Fruit fly (Drosophila melanogaster) whole organism, embryonic: ENCODE results near the gene grim.

Experiments used
- Antp ChIP-seq: fragments of 200-800 bp; sonication (Bioruptor generic); optimal IDR thresholded peaks from 3 replicates; lab custom pipeline; 2016; ENCODE audit warnings: missing biosample characterization, missing genetic modification characterization
- BEAF-32 ChIP-seq: fragments of 200-800 bp; sonication (Bioruptor generic); optimal IDR thresholded peaks from 3 replicates; lab custom pipeline; 2017; ENCODE audit warnings: missing biosample characterization, missing genetic modification characterization, mild to moderate bottlenecking, moderate library complexity, missing genetic modification reagents
- CG10462 ChIP-seq: fragments of 200-800 bp; sonication (Bioruptor generic); optimal IDR thresholded peaks from 2 replicates; lab custom pipeline; 2016; ENCODE audit warnings: missing biosample characterization, missing genetic modification characterization
- CG11695 ChIP-seq: fragments of 200-800 bp; sonication (Bioruptor generic); IDR thresholded peaks from 3 replicates; pipeline ENCODE4 v1.3.6; 2022; ENCODE audit warnings: missing biosample characterization, missing genetic modification characterization
- CG11696 ChIP-seq: fragments of 200-800 bp; sonication (Bioruptor generic); IDR thresholded peaks from 2 replicates; pipeline ENCODE4 v1.3.6; 2022; ENCODE audit warnings: missing biosample characterization, missing genetic modification characterization
- CG14667 ChIP-seq: fragments of 200-800 bp; sonication (Bioruptor generic); IDR thresholded peaks from 2 replicates; pipeline ENCODE4 v1.3.6; 2022; ENCODE audit warnings: missing biosample characterization, missing genetic modification characterization
- CG15011 ChIP-seq: fragments of 200-800 bp; sonication (Bioruptor generic); optimal IDR thresholded peaks from 3 replicates; lab custom pipeline; 2018; ENCODE audit warnings: missing biosample characterization, mild to moderate bottlenecking, missing genetic modification characterization
- CG1647 ChIP-seq: fragments of 200-800 bp; sonication (Bioruptor generic); optimal IDR thresholded peaks from 3 replicates; lab custom pipeline; 2016; ENCODE audit warnings: missing biosample characterization, missing genetic modification characterization
- CG16779 ChIP-seq: fragments of 200-800 bp; sonication (Bioruptor generic); IDR thresholded peaks from 2 replicates; pipeline ENCODE4 v1.3.6; 2022; ENCODE audit warnings: missing biosample characterization, missing genetic modification characterization
- CG16815 ChIP-seq: fragments of 200-800 bp; sonication (Bioruptor generic); optimal IDR thresholded peaks from 3 replicates; lab custom pipeline; 2017; ENCODE audit warnings: missing biosample characterization, mild to moderate bottlenecking, missing genetic modification characterization
- CG17802 ChIP-seq: fragments of 200-800 bp; sonication (Bioruptor generic); optimal IDR thresholded peaks from 2 replicates; lab custom pipeline; 2018; ENCODE audit warnings: missing biosample characterization, mild to moderate bottlenecking, missing genetic modification characterization, moderate library complexity
- CG2116 ChIP-seq: fragments of 200-800 bp; sonication (Bioruptor generic); optimal IDR thresholded peaks from 3 replicates; lab custom pipeline; 2018; ENCODE audit warnings: missing biosample characterization, mild to moderate bottlenecking, missing genetic modification characterization
- CG2120 ChIP-seq: fragments of 200-800 bp; sonication (Bioruptor generic); optimal IDR thresholded peaks from 3 replicates; lab custom pipeline; 2016; ENCODE audit warnings: missing biosample characterization, missing genetic modification characterization
- CG3407 ChIP-seq: fragments of 200-800 bp; sonication (Bioruptor generic); optimal IDR thresholded peaks from 2 replicates; lab custom pipeline; 2018; ENCODE audit warnings: missing biosample characterization, mild to moderate bottlenecking, missing genetic modification characterization
- CG42726 ChIP-seq: fragments of 200-800 bp; sonication (Bioruptor generic); IDR thresholded peaks from 2 replicates; pipeline ENCODE4 v1.3.6; 2022; ENCODE audit warnings: missing biosample characterization, missing genetic modification characterization; ENCODE audit not compliant: partially characterized antibody
- CG6272 ChIP-seq: fragments of 200-800 bp; sonication (Bioruptor generic); IDR thresholded peaks from 2 replicates; pipeline ENCODE4 v1.3.6; 2022; ENCODE audit warnings: missing biosample characterization, missing genetic modification characterization
- CG7987 ChIP-seq: fragments of 200-800 bp; sonication (Bioruptor generic); optimal IDR thresholded peaks from 2 replicates; lab custom pipeline; 2018; ENCODE audit warnings: missing biosample characterization, mild to moderate bottlenecking, missing genetic modification characterization, moderate library complexity
- CG8089 ChIP-seq: fragments of 200-800 bp; sonication (Bioruptor generic); optimal IDR thresholded peaks from 3 replicates; lab custom pipeline; 2016; ENCODE audit warnings: missing biosample characterization, missing genetic modification characterization
- CG8924 ChIP-seq: fragments of 200-800 bp; optimal IDR thresholded peaks from 3 replicates; lab custom pipeline; 2019; ENCODE audit warnings: missing biosample characterization, mild to moderate bottlenecking, missing genetic modification characterization, moderate library complexity
- D ChIP-seq, 2 experiments: fragments of 200-800 bp in 1 of 2; fragments of >200 bp in 1 of 2; sonication (Bioruptor generic) in 1 of 2; optimal IDR thresholded peaks; 2 replicates in 1 of 2; 3 replicates in 1 of 2; lab custom pipeline; 2017; ENCODE audit warnings: mild to moderate bottlenecking in 1 of 2, missing biosample characterization in 1 of 2, missing genetic modification characterization in 1 of 2, missing genetic modification reagents in 1 of 2
- Dfd ChIP-seq, 2 experiments: fragments of >200 bp; optimal IDR thresholded peaks; 2 replicates each; lab custom pipeline; 2017; ENCODE audit warnings: missing biosample characterization in 2 of 2, missing genetic modification characterization in 2 of 2
- Dip2 ChIP-seq: fragments of 200-800 bp; sonication (Bioruptor generic); IDR thresholded peaks from 2 replicates; pipeline ENCODE4 v1.3.6; 2022; ENCODE audit warnings: missing biosample characterization, missing genetic modification characterization
- Doc3 ChIP-seq: fragments of 200-800 bp; sonication (Bioruptor generic); IDR thresholded peaks from 3 replicates; pipeline ENCODE4 v1.3.6; 2022; ENCODE audit warnings: missing biosample characterization, missing genetic modification characterization; ENCODE audit not compliant: partially characterized antibody
- Dp ChIP-seq: fragments of 200-800 bp; sonication (Bioruptor generic); optimal IDR thresholded peaks from 2 replicates; lab custom pipeline; 2018; ENCODE audit warnings: missing biosample characterization, mild to moderate bottlenecking, missing genetic modification characterization, moderate library complexity
- Dref ChIP-seq: fragments of 200-800 bp; sonication (Bioruptor generic); IDR thresholded peaks from 2 replicates; pipeline ENCODE4 v1.3.6; 2022; ENCODE audit warnings: missing biosample characterization, missing genetic modification characterization
- E2f1 ChIP-seq: fragments of 200-800 bp; sonication (Bioruptor generic); IDR thresholded peaks from 2 replicates; pipeline ENCODE4 v1.3.6; 2022; ENCODE audit warnings: missing biosample characterization, missing genetic modification characterization
- Fer3 ChIP-seq: fragments of 200-800 bp; sonication (Bioruptor generic); optimal IDR thresholded peaks from 2 replicates; lab custom pipeline; 2018; ENCODE audit warnings: missing biosample characterization, mild to moderate bottlenecking, missing genetic modification characterization, moderate library complexity
- H2.0 ChIP-seq: fragments of 200-800 bp; sonication (Bioruptor generic); IDR thresholded peaks from 2 replicates; pipeline ENCODE4 v1.3.6; 2022; ENCODE audit warnings: missing biosample characterization, missing genetic modification characterization
- Hmr ChIP-seq: fragments of 200-800 bp; sonication (Bioruptor generic); optimal IDR thresholded peaks from 3 replicates; lab custom pipeline; 2017; ENCODE audit warnings: mild to moderate bottlenecking, missing biosample characterization, missing genetic modification reagents, missing genetic modification characterization
- Hr78 ChIP-seq, 2 experiments: fragments of 200-800 bp in 1 of 2; fragments of >200 bp in 1 of 2; sonication (Bioruptor generic) in 1 of 2; optimal IDR thresholded peaks; 2 replicates each; lab custom pipeline; 2017 to 2019; ENCODE audit warnings: missing biosample characterization in 2 of 2, missing genetic modification characterization in 2 of 2, mild to moderate bottlenecking in 1 of 2, moderate library complexity in 1 of 2
- Lim3 ChIP-seq: fragments of 200-800 bp; sonication (Bioruptor generic); IDR thresholded peaks from 2 replicates; pipeline ENCODE4 v1.3.6; 2022; ENCODE audit warnings: missing biosample characterization, missing genetic modification characterization
- Mes4 ChIP-seq: fragments of 200-800 bp; sonication (Bioruptor generic); optimal IDR thresholded peaks from 2 replicates; lab custom pipeline; 2016; ENCODE audit warnings: missing biosample characterization, missing genetic modification characterization
- Ptx1 ChIP-seq: fragments of 200-800 bp; sonication (Bioruptor generic); IDR thresholded peaks from 2 replicates; pipeline ENCODE4 v1.3.6; 2022; ENCODE audit warnings: missing biosample characterization, missing genetic modification characterization
- Sry-δ ChIP-seq: fragments of 200-800 bp; sonication (Bioruptor generic); optimal IDR thresholded peaks from 2 replicates; lab custom pipeline; 2016; ENCODE audit warnings: missing biosample characterization, missing genetic modification characterization
- Vsx1 ChIP-seq: fragments of 200-800 bp; sonication (Bioruptor generic); optimal IDR thresholded peaks from 2 replicates; lab custom pipeline; 2017; ENCODE audit warnings: missing biosample characterization, mild to moderate bottlenecking, missing genetic modification characterization, missing genetic modification reagents
- aop ChIP-seq: fragments of 200-800 bp; sonication (Bioruptor generic); IDR thresholded peaks from 2 replicates; pipeline ENCODE4 v1.3.6; 2022; ENCODE audit warnings: missing biosample characterization, missing genetic modification characterization
- chif ChIP-seq, 2 experiments: fragments of 200-800 bp; sonication (Bioruptor generic); optimal IDR thresholded peaks; 3 replicates each; lab custom pipeline; 2016; ENCODE audit warnings: missing biosample characterization in 2 of 2, missing genetic modification characterization in 2 of 2
- chn ChIP-seq: fragments of 200-800 bp; sonication (Bioruptor generic); optimal IDR thresholded peaks from 2 replicates; lab custom pipeline; 2016; ENCODE audit warnings: missing biosample characterization, missing genetic modification characterization
- dm ChIP-seq: fragments of 200-800 bp; sonication (Bioruptor generic); optimal IDR thresholded peaks from 3 replicates; lab custom pipeline; 2016; ENCODE audit warnings: missing biosample characterization, missing genetic modification characterization
- gt ChIP-seq: fragments of 200-800 bp; sonication (Bioruptor generic); IDR thresholded peaks from 2 replicates; pipeline ENCODE4 v1.3.6; 2022; ENCODE audit warnings: missing biosample characterization, missing genetic modification characterization
- hb ChIP-seq: fragments of 200-800 bp; sonication (Bioruptor generic); IDR thresholded peaks from 3 replicates; pipeline ENCODE4 v1.3.6; 2022; ENCODE audit warnings: missing biosample characterization, missing genetic modification characterization; ENCODE audit not compliant: partially characterized antibody
- ken ChIP-seq: fragments of 200-800 bp; sonication (Bioruptor generic); IDR thresholded peaks from 3 replicates; pipeline ENCODE4 v1.3.6; 2022; ENCODE audit warnings: missing biosample characterization, missing genetic modification characterization
- lab ChIP-seq: fragments of 200-800 bp; sonication (Bioruptor generic); optimal IDR thresholded peaks from 3 replicates; lab custom pipeline; 2017; ENCODE audit warnings: missing biosample characterization, missing genetic modification characterization, mild to moderate bottlenecking, moderate library complexity, missing genetic modification reagents
- phol ChIP-seq: fragments of 200-800 bp; sonication (Bioruptor generic); optimal IDR thresholded peaks from 3 replicates; lab custom pipeline; 2018; ENCODE audit warnings: missing biosample characterization, mild to moderate bottlenecking, missing genetic modification characterization, moderate library complexity
- prd ChIP-seq, 3 experiments: fragments of >200 bp in 2 of 3; fragments of 200-800 bp in 1 of 3; sonication (Bioruptor generic) in 1 of 3; optimal IDR thresholded peaks in 2 of 3; IDR thresholded peaks in 1 of 3; 2 replicates in 2 of 3; 3 replicates in 1 of 3; pipeline versions ENCODE4 v1.3.6 to Lab custom; 2017 to 2022; ENCODE audit warnings: missing biosample characterization in 1 of 3, missing genetic modification characterization in 1 of 3
- row ChIP-seq: fragments of 200-800 bp; sonication (Bioruptor generic); IDR thresholded peaks from 3 replicates; pipeline ENCODE4 v1.3.6; 2022; ENCODE audit warnings: missing biosample characterization, missing genetic modification characterization
- sens-2 ChIP-seq: fragments of 200-800 bp; sonication (Bioruptor generic); IDR thresholded peaks from 2 replicates; pipeline ENCODE4 v1.3.6; 2022; ENCODE audit warnings: missing biosample characterization, missing genetic modification characterization
- so ChIP-seq: fragments of 200-800 bp; sonication (Bioruptor generic); IDR thresholded peaks from 3 replicates; pipeline ENCODE4 v1.3.6; 2022; ENCODE audit warnings: missing biosample characterization, missing genetic modification characterization
- tio ChIP-seq: fragments of 200-800 bp; sonication (Bioruptor generic); optimal IDR thresholded peaks from 2 replicates; lab custom pipeline; 2017; ENCODE audit warnings: missing biosample characterization, missing genetic modification characterization, inconsistent platforms
- wor ChIP-seq: fragments of 200-800 bp; sonication (Bioruptor generic); IDR thresholded peaks from 2 replicates; pipeline ENCODE4 v1.3.6; 2022; ENCODE audit warnings: missing biosample characterization, missing genetic modification characterization

Gene grim

dm6 chr3L:18349090-18349709, 45.0 kb upstream of the grim start (continued):
- TF ChIP-seq D (optimal IDR thresholded peaks at IDR 0.05; lab: Kevin White, UChicago) = no peak
- TF ChIP-seq D (GFP tag; optimal IDR thresholded peaks at IDR 0.05; lab: Kevin White, UChicago) = peak; percentile 32
- TF ChIP-seq Hr78 (GFP tag; optimal IDR thresholded peaks at IDR 0.05; lab: Kevin White, UChicago) = no peak
- TF ChIP-seq Vsx1 (GFP tag; lab: Kevin White, UChicago) = no peak
- no peak for TF ChIP-seq CG2120 (GFP tag; lab: Kevin White, UChicago)
- no peak for TF ChIP-seq Dfd (GFP tag; optimal IDR thresholded peaks at IDR 0.05; lab: Kevin White, UChicago)
- TF ChIP-seq sens-2 (GFP tag; lab: Robert Waterston, UW) = no peak
- TF ChIP-seq CG7987 = no peak
- no peak for TF ChIP-seq CG16779
- 0 out of 2 replicates have a peak, but pooled peaks have one; percentile 16 for TF ChIP-seq Ptx1 (GFP tag; lab: Robert Waterston, UW)
- TF ChIP-seq lab (GFP tag; lab: Kevin White, UChicago) = no peak
- TF ChIP-seq Sry-δ = no peak
- TF ChIP-seq tio (GFP tag; lab: Kevin White, UChicago) = peak; percentile 12
- TF ChIP-seq prd (optimal IDR thresholded peaks at IDR 0.05; lab: Kevin White, UChicago) = no peak
- TF ChIP-seq prd (GFP tag; IDR thresholded peaks at IDR 0.05; lab: Robert Waterston, UW) = peak; percentile 91
- TF ChIP-seq H2.0 = no peak
- TF ChIP-seq Mes4 = no peak
- peak; percentile 60 for TF ChIP-seq phol (tag; lab: Kevin White, UChicago)
- peak; percentile 13 for TF ChIP-seq CG10462
- TF ChIP-seq CG17802 (tag; lab: Kevin White, UChicago) = no peak
- TF ChIP-seq CG42726 (GFP tag; lab: Robert Waterston, UW) = no peak
- TF ChIP-seq Fer3 = no peak
- no peak for TF ChIP-seq gt (GFP tag; lab: Robert Waterston, UW)
- TF ChIP-seq ken (GFP tag; lab: Robert Waterston, UW) = no peak
- no peak for TF ChIP-seq Lim3
- no peak for TF ChIP-seq CG6272
- no peak for TF ChIP-seq dm (GFP tag; lab: Kevin White, UChicago)
- TF ChIP-seq hb (GFP tag; lab: Robert Waterston, UW) = no peak
- no peak for TF ChIP-seq CG11696
- TF ChIP-seq CG11695 = no peak
- no peak for TF ChIP-seq aop (GFP tag; lab: Robert Waterston, UW)
- TF ChIP-seq Doc3 = no peak
- TF ChIP-seq CG1647 = no peak
- TF ChIP-seq Dref = no peak
- no peak for TF ChIP-seq CG8089 (GFP tag; lab: Kevin White, UChicago)
- no peak for TF ChIP-seq BEAF-32 (GFP tag; lab: Kevin White, UChicago)
- TF ChIP-seq Hmr = no peak
- TF ChIP-seq row (GFP tag; lab: Robert Waterston, UW) = peak; percentile 66; the same call in 2 of the 3 replicates
- peak; percentile 26 for TF ChIP-seq chn
- peak in 1 of 2 experiments; percentile 14 for TF ChIP-seq chif (GFP tag; optimal IDR thresholded peaks at IDR 0.05; lab: Kevin White, UChicago)
- TF ChIP-seq Dip2 (GFP tag; lab: Robert Waterston, UW) = no peak
- no peak for TF ChIP-seq CG3407 (GFP tag; lab: Kevin White, UChicago)
- TF ChIP-seq CG15011 (GFP tag; lab: Kevin White, UChicago) = no peak
- TF ChIP-seq CG16815 = peak; percentile 51
- TF ChIP-seq Antp = no peak
- TF ChIP-seq CG14667 = no peak
- no peak for TF ChIP-seq E2f1 (GFP tag; lab: Robert Waterston, UW)
- no peak for TF ChIP-seq CG2116
- no peak for TF ChIP-seq so (GFP tag; lab: Robert Waterston, UW)
- no peak for TF ChIP-seq wor (GFP tag; lab: Robert Waterston, UW)
- peak; percentile 59 for TF ChIP-seq CG8924 (tag; lab: Kevin White, UChicago)
- TF ChIP-seq Dp = no peak
